Worm (Caenorhabditis elegans) whole organism, L1 larva: ENCODE measurements around the gene ptr-6.

ENCODE experiments used
- C34B4.2 ChIP-seq: sonication (generic microtip); optimal IDR thresholded peaks from 2 replicates; lab custom pipeline; 2017; ENCODE audit warnings: mild to moderate bottlenecking, missing genetic modification characterization, missing compliant biosample characterization
- Y116A8C.19 ChIP-seq: sonication (generic microtip); optimal IDR thresholded peaks from 2 replicates; lab custom pipeline; 2016; ENCODE audit warnings: missing compliant biosample characterization, missing genetic modification characterization, borderline replicate concordance
- ceh-82 ChIP-seq, 3 experiments: fragments of 150-350 bp in 1 of 3; sonication (generic microtip) in 2 of 3; optimal IDR thresholded peaks; 2 replicates each; lab custom pipeline; 2014 to 2017; ENCODE audit warnings: missing biosample characterization in 3 of 3, missing genetic modification characterization in 3 of 3
- dsc-1 ChIP-seq: sonication (generic microtip); optimal IDR thresholded peaks from 2 replicates; lab custom pipeline; 2016; ENCODE audit warnings: mild to moderate bottlenecking, missing genetic modification characterization, missing compliant biosample characterization
- efl-1 ChIP-seq, 4 experiments: fragments of 150-350 bp; optimal IDR thresholded peaks in 3 of 4; peaks in 1 of 4; 1 replicate in 1 of 4; 2 replicates in 3 of 4; lab custom pipeline; 2014; ENCODE audit warnings: missing biosample characterization in 2 of 4, missing genetic modification characterization in 2 of 4, missing genetic modification reagents in 2 of 4
- elt-3 ChIP-seq, 6 experiments: fragments of 150-350 bp in 1 of 6; sonication (generic microtip); optimal IDR thresholded peaks; 2 replicates each; lab custom pipeline; 2017 to 2018; ENCODE audit warnings: missing biosample characterization in 6 of 6, missing genetic modification characterization in 6 of 6, inconsistent platforms in 1 of 6
- fos-1 ChIP-seq: fragments of 150-350 bp; optimal IDR thresholded peaks from 2 replicates; lab custom pipeline; 2014; ENCODE audit warnings: missing biosample characterization, missing genetic modification characterization
- hlh-17 ChIP-seq: fragments of 200-800 bp; sonication (Bioruptor generic); optimal IDR thresholded peaks from 2 replicates; lab custom pipeline; 2018; ENCODE audit warnings: missing genetic modification characterization, mild to moderate bottlenecking, missing compliant biosample characterization, moderate library complexity, borderline replicate concordance
- jun-1 ChIP-seq: fragments of 150-350 bp; optimal IDR thresholded peaks from 2 replicates; lab custom pipeline; 2014; ENCODE audit warnings: missing biosample characterization, missing genetic modification reagents, missing genetic modification characterization
- lin-39 ChIP-seq: fragments of 150-350 bp; optimal IDR thresholded peaks from 2 replicates; lab custom pipeline; 2014; ENCODE audit warnings: missing biosample characterization, missing genetic modification reagents, missing genetic modification characterization
- mab-9 ChIP-seq: fragments of 200-800 bp; sonication (Bioruptor generic); IDR thresholded peaks from 2 replicates; pipeline ENCODE4 v1.3.6; 2022; ENCODE audit warnings: missing genetic modification reagents, missing genetic modification characterization, missing compliant biosample characterization
- nhr-76 ChIP-seq: sonication (generic microtip); optimal IDR thresholded peaks from 2 replicates; lab custom pipeline; 2017; ENCODE audit warnings: missing biosample characterization, missing genetic modification characterization
- pag-3 ChIP-seq: sonication (generic microtip); optimal IDR thresholded peaks from 2 replicates; lab custom pipeline; 2017; ENCODE audit warnings: missing genetic modification characterization, mild to moderate bottlenecking, missing compliant biosample characterization, antibody characterized with exemption, borderline replicate concordance; ENCODE audit not compliant: insufficient read depth
- ztf-11 ChIP-seq, 2 experiments: sonication (generic microtip); optimal IDR thresholded peaks; 2 replicates each; lab custom pipeline; 2016 to 2017; ENCODE audit warnings: missing genetic modification characterization in 2 of 2, missing biosample characterization in 1 of 2, missing compliant biosample characterization in 1 of 2

ce11 chrII:5231111-5231510 lies 15.5 kb downstream of the ptr-6 start, which contains the start of gene EGAP2.1:
- no peak for TF ChIP-seq fos-1 (tag; lab: Kevin White, UChicago)
- no peak for TF ChIP-seq nhr-76 (tag; lab: Kevin White, UChicago)
- no peak for TF ChIP-seq Y116A8C.19 (tag; lab: Kevin White, UChicago)
- TF ChIP-seq efl-1 (optimal IDR thresholded peaks at IDR 0.05; lab: Kevin White, UChicago): no peak
- TF ChIP-seq efl-1 (GFP tag; optimal IDR thresholded peaks at IDR 0.05 in 1 of 2; lab: Kevin White, UChicago): no peak
- TF ChIP-seq elt-3 (tag; optimal IDR thresholded peaks at IDR 0.05; lab: Kevin White, UChicago): no peak
- TF ChIP-seq ceh-82 (tag; optimal IDR thresholded peaks at IDR 0.05; lab: Kevin White, UChicago): no peak
- no peak for TF ChIP-seq hlh-17
- TF ChIP-seq ztf-11 (tag; optimal IDR thresholded peaks at IDR 0.05; lab: Kevin White, UChicago): no peak
- TF ChIP-seq mab-9 (GFP tag; lab: Robert Waterston, UW): no peak
- no peak for TF ChIP-seq C34B4.2
- no peak for TF ChIP-seq lin-39 (tag; lab: Kevin White, UChicago)
- TF ChIP-seq jun-1 (tag; lab: Kevin White, UChicago): no peak
- TF ChIP-seq pag-3: no peak
- no peak for TF ChIP-seq dsc-1
